Worm (Caenorhabditis elegans): ENCODE measurements around the gene grl-4.

- no peak for TF ChIP-seq cog-1 (tag; optimal IDR thresholded peaks at IDR 0.05)
- TF ChIP-seq tab-1 (GFP tag; IDR thresholded peaks at IDR 0.05): no peak
- no peak for TF ChIP-seq ztf-23 (GFP tag; IDR thresholded peaks at IDR 0.05)
- no peak for TF ChIP-seq ztf-29 (GFP tag; IDR thresholded peaks at IDR 0.05)
- TF ChIP-seq ref-1 (GFP tag; conservative IDR thresholded peaks at IDR 0.05): no peak
- no peak for TF ChIP-seq flt-1 (GFP tag; IDR thresholded peaks at IDR 0.05)
- no peak for TF ChIP-seq klf-2 (GFP tag; conservative IDR thresholded peaks at IDR 0.05)
Observed at ce11 chrIV:7274969-7275548, 35.5 kb downstream of the grl-4 start.

All from whole organism, midembryonic.